Worm (Caenorhabditis elegans): ENCODE measurements around the gene aco-2.

DNA sequence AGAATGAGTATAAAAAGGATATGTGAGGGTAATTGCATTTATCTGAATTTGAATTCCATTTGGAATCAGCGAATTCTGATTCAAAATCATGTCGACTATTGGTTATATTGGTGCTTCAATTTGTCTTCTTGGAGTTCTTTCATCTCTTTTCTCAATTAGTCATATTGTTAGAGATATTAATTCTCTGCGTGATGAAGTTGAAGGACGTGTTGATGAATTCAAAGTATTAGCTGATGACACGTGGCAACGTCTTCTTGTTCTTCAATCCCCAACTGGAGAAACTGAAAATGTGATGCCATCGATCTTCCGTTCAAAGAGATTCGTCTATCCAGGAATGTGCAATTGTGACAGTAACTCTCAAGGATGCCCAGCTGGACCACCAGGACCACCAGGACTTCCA lies 24.7 kb upstream of the aco-2 start, which contains the start of gene col-90:
- TF ChIP-seq nhr-76 (tag; optimal IDR thresholded peaks at IDR 0.05) (no peak), F37D6.2 (tag; optimal IDR thresholded peaks at IDR 0.05) (no peak), fos-1 (tag; optimal IDR thresholded peaks at IDR 0.05) (no peak), mes-2 (tag; optimal IDR thresholded peaks at IDR 0.05; ENCODE audit: poor library complexity, severe bottlenecking) (no peak), pha-4 (GFP tag; IDR thresholded peaks at IDR 0.05) (no peak), pha-4 (tag; optimal IDR thresholded peaks at IDR 0.05) (no peak), ZK546.5 (tag; optimal IDR thresholded peaks at IDR 0.05) (no peak), lin-39 (tag; optimal IDR thresholded peaks at IDR 0.05) (no peak), nhr-77 (tag; optimal IDR thresholded peaks at IDR 0.05) (no peak), nhr-10 (tag; optimal IDR thresholded peaks at IDR 0.05) (no peak), hif-1 (tag; optimal IDR thresholded peaks at IDR 0.05) (no peak)

Measured in whole organism, L4 larva.